Worm (Caenorhabditis elegans) whole organism, mixed stage, embryonic: ENCODE measurements around the gene B0303.14.

Experiments used
- ceh-39 ChIP-seq: fragments of 150-350 bp; optimal IDR thresholded peaks from 2 replicates; lab custom pipeline; 2014; ENCODE audit warnings: missing biosample characterization, missing genetic modification characterization
- ceh-83 ChIP-seq: fragments of 200-800 bp; sonication (Bioruptor generic); optimal IDR thresholded peaks from 2 replicates; lab custom pipeline; 2018; ENCODE audit warnings: mild to moderate bottlenecking, missing genetic modification characterization, missing compliant biosample characterization
- ces-1 ChIP-seq: fragments of 150-350 bp; optimal IDR thresholded peaks from 2 replicates; lab custom pipeline; 2014; ENCODE audit warnings: missing biosample characterization, missing genetic modification reagents, missing genetic modification characterization
- elt-3 ChIP-seq: fragments of 150-350 bp; optimal IDR thresholded peaks from 2 replicates; lab custom pipeline; 2014; ENCODE audit warnings: missing biosample characterization, missing genetic modification characterization
- hlh-1 ChIP-seq: fragments of 150-350 bp; optimal IDR thresholded peaks from 2 replicates; lab custom pipeline; 2014; ENCODE audit warnings: missing biosample characterization, missing genetic modification reagents, missing genetic modification characterization
- lsy-2 ChIP-seq: fragments of 150-350 bp; optimal IDR thresholded peaks from 2 replicates; lab custom pipeline; 2014; ENCODE audit warnings: missing biosample characterization, missing genetic modification characterization
- nhr-237 ChIP-seq: fragments of 150-350 bp; optimal IDR thresholded peaks from 2 replicates; lab custom pipeline; 2014; ENCODE audit warnings: missing biosample characterization, missing genetic modification characterization
- nhr-76 ChIP-seq: sonication (generic microtip); optimal IDR thresholded peaks from 2 replicates; lab custom pipeline; 2017; ENCODE audit warnings: missing biosample characterization, missing genetic modification characterization
- snpc-4 ChIP-seq: fragments of 150-350 bp; optimal IDR thresholded peaks from 2 replicates; lab custom pipeline; 2014; ENCODE audit warnings: missing biosample characterization, missing genetic modification characterization
- sptf-1 ChIP-seq: sonication (generic microtip); optimal IDR thresholded peaks from 2 replicates; lab custom pipeline; 2017; ENCODE audit warnings: mild to moderate bottlenecking, missing genetic modification characterization, moderate library complexity, missing compliant biosample characterization
- tbx-8 ChIP-seq: fragments of 200-800 bp; sonication (Bioruptor generic); optimal IDR thresholded peaks from 2 replicates; lab custom pipeline; 2018; ENCODE audit warnings: mild to moderate bottlenecking, missing genetic modification characterization, moderate library complexity, missing compliant biosample characterization
- unc-39 ChIP-seq: fragments of 150-350 bp; optimal IDR thresholded peaks from 2 replicates; lab custom pipeline; 2014; ENCODE audit warnings: missing biosample characterization, missing genetic modification characterization
- unc-62 ChIP-seq: fragments of 150-350 bp; optimal IDR thresholded peaks from 2 replicates; lab custom pipeline; 2014; ENCODE audit warnings: missing biosample characterization, missing genetic modification reagents, missing genetic modification characterization
- ztf-11 ChIP-seq: fragments of 150-350 bp; optimal IDR thresholded peaks from 2 replicates; lab custom pipeline; 2014; ENCODE audit warnings: missing biosample characterization, missing genetic modification characterization

DNA sequence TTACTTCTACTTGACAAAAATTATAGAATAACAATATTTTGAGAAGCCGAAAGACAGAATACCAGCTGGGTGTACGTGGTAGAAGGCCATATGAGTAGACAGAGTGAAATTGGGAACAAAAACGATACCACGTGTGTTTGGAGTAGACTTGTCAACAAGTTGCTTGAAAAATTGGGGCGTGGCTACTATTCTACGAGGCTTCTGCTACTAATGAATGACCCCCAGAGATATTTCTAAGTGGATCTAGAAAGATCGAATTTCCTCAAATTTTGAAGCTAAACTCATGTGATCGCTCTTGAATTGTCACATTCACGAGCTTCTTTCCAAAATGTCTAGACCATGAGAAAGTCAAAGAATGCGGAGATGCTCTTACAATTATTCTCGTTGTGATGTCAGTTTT, 46.0 kb upstream of the B0303.14 start:
- TF ChIP-seq sptf-1 (no peak), snpc-4 (tag; lab: Kevin White, UChicago) (no peak), hlh-1 (tag; lab: Kevin White, UChicago) (no peak), nhr-76 (no peak), ces-1 (no peak), ztf-11 (tag; lab: Kevin White, UChicago) (no peak), unc-62 (GFP tag; lab: Kevin White, UChicago) (no peak), ceh-39 (tag; lab: Kevin White, UChicago) (no peak), elt-3 (tag; lab: Kevin White, UChicago) (no peak), nhr-237 (no peak), unc-39 (tag; lab: Kevin White, UChicago) (no peak), lsy-2 (tag; lab: Kevin White, UChicago) (no peak), tbx-8 (no peak), ceh-83 (GFP tag; lab: Kevin White, UChicago) (no peak)
